Fruit fly (Drosophila melanogaster): ENCODE measurements around the gene tzn.

tzn gene

DNA sequence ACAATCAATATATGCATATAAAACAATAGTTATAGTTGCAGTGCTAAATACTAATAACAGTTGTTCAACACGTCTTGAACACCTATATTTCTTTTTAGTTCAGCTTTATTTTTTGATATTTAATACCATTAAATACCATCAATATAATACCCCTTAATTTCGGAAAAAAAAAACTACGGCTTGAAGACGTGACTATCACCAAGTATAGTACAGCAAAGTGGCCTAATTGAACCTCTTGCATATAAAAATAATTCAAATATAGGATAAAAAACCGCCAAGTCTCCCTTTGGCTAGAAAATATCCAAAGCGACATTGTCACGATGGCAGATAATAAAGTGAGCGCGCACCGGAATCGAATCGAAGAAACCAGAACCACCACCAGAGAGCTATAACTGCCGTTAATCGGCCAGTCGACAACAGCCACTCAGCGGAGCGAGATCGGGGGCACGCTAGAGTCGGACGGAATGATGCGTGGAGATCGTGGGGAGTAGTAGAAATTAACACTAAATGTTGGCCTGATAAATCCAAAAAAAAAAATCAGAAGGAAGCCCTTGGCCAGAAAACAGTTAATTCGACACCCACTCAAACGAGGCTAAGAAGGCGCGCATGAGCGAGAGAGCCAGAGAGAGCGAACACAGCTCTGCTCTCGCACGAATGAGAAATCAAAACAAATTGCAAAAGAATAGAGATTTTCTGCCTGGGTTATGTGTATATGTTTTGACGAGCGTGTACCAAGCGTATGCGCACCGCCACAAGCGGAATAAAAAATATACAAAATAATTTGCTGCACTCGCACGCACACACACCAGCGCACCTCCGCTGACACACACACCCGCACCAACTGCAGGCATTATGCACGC is 13.4 kb upstream of the tzn start (continued):
- peak; percentile 59 for TF ChIP-seq svp (GFP tag)
- TF ChIP-seq achi (GFP tag; optimal IDR thresholded peaks at IDR 0.05): peak; percentile 37
- peak; percentile 28 for TF ChIP-seq Eip75B (GFP tag; optimal IDR thresholded peaks at IDR 0.05)
- TF ChIP-seq salr (GFP tag; optimal IDR thresholded peaks at IDR 0.05): peak in 1 of 2 experiments; percentile 54
- TF ChIP-seq acj6 (GFP tag; optimal IDR thresholded peaks at IDR 0.05): no peak
- peak; percentile 1 for TF ChIP-seq spab (GFP tag; optimal IDR thresholded peaks at IDR 0.05)
- no peak for TF ChIP-seq CG16779 (tag; optimal IDR thresholded peaks at IDR 0.05)
- no peak for TF ChIP-seq CG11294 (GFP tag; IDR thresholded peaks at IDR 0.05)
- peak; percentile 30; the same call in 2 of the 3 replicates for TF ChIP-seq CG8119 (GFP tag; IDR thresholded peaks at IDR 0.05)
- peak; percentile 88 for TF ChIP-seq CG3032 (tag; optimal IDR thresholded peaks at IDR 0.05)
- TF ChIP-seq CG7368 (GFP tag; optimal IDR thresholded peaks at IDR 0.05): no peak
- TF ChIP-seq CG15336 (GFP tag; IDR thresholded peaks at IDR 0.05): peak; percentile 56
- TF ChIP-seq fkh (GFP tag; optimal IDR thresholded peaks at IDR 0.05): peak; percentile 6
- peak; percentile 57 for TF ChIP-seq Eip93F (GFP tag; optimal IDR thresholded peaks at IDR 0.05)
- peak; percentile 41 for TF ChIP-seq Hr39 (GFP tag; optimal IDR thresholded peaks at IDR 0.05)
- no peak for TF ChIP-seq CG10631 (GFP tag; optimal IDR thresholded peaks at IDR 0.05)
- peak; percentile 25 for TF ChIP-seq CG31627 (GFP tag; optimal IDR thresholded peaks at IDR 0.05)
- peak; percentile 38 for TF ChIP-seq net (GFP tag; optimal IDR thresholded peaks at IDR 0.05)
- no peak for TF ChIP-seq fd59A (GFP tag; optimal IDR thresholded peaks at IDR 0.05)
- peak; percentile 15 for TF ChIP-seq cyc (GFP tag; optimal IDR thresholded peaks at IDR 0.05)
- TF ChIP-seq dac (GFP tag; optimal IDR thresholded peaks at IDR 0.05): no peak
- TF ChIP-seq CG6276 (GFP tag; optimal IDR thresholded peaks at IDR 0.05): peak; percentile 36
- TF ChIP-seq Lpt (GFP tag; optimal IDR thresholded peaks at IDR 0.05): peak; percentile 3
- TF ChIP-seq CG6854 (GFP tag; optimal IDR thresholded peaks at IDR 0.05): no peak
- peak; percentile 19 for TF ChIP-seq Ets96B (tag; optimal IDR thresholded peaks at IDR 0.05)
- peak; percentile 30 for TF ChIP-seq CG8632 (GFP tag; optimal IDR thresholded peaks at IDR 0.05)
- peak; percentile 64 for TF ChIP-seq esn (GFP tag; optimal IDR thresholded peaks at IDR 0.05)
- TF ChIP-seq Eip78C (GFP tag): peak; percentile 91
- peak; percentile 69 for TF ChIP-seq Hr4 (GFP tag; optimal IDR thresholded peaks at IDR 0.05)
- no peak for TF ChIP-seq eg (GFP tag; IDR thresholded peaks at IDR 0.05)
- peak; percentile 44 for TF ChIP-seq Blimp-1 (GFP tag; optimal IDR thresholded peaks at IDR 0.05)
- no peak for TF ChIP-seq CG11902 (GFP tag; optimal IDR thresholded peaks at IDR 0.05)
- peak; percentile 68 for TF ChIP-seq CG32006 (GFP tag; optimal IDR thresholded peaks at IDR 0.05)
- TF ChIP-seq Ets21C (GFP tag; optimal IDR thresholded peaks at IDR 0.05): no peak
- peak; percentile 5 for TF ChIP-seq CG11762 (GFP tag; optimal IDR thresholded peaks at IDR 0.05; ENCODE audit: insufficient read depth)
- peak; percentile 43 for TF ChIP-seq Sox14 (GFP tag; optimal IDR thresholded peaks at IDR 0.05)
- peak; percentile 27 for TF ChIP-seq lz (GFP tag; optimal IDR thresholded peaks at IDR 0.05)

DNA sequence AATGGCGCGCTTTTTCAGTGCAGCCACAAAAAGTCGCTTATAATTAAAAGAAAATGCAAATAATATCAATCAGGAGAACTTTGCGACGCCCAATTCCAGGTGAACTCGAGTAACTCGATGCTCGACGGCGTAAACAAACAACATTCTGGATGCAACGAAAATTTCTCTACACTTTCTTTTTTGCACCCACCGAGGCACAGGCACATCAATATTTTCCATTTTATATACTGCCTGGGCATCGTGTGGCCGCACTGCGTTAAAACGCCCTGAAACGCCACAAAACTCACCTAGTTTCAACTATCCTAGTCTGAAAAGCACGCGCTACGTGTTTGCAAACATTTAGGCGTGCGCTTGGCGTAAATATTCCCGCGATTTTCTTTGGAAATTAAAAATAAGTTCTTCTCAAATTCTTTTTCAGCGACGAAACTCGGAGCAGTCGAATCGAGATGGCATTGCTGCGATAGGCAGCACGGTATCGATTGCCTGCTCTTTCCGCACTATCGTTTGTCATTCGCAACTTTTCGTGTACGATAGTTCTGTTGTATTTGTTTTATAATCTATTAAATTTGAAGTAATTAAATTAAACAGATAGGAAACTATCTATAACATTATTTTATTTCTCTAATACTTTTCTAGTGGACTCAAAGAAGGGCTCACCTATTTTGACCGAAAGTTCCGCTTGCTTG is 12.6 kb upstream of the tzn start, which contains the start of gene Pcif1:
TSS of gene Pcif1 (minus strand) at position 456 of the 686 bp plus-strand sequence.
- no peak for TF ChIP-seq Eip93F (GFP tag; optimal IDR thresholded peaks at IDR 0.05)
- TF ChIP-seq Sox102F (GFP tag; optimal IDR thresholded peaks at IDR 0.05): peak; percentile 36
- TF ChIP-seq CG3919 (GFP tag; optimal IDR thresholded peaks at IDR 0.05): no peak
- TF ChIP-seq achi (GFP tag; optimal IDR thresholded peaks at IDR 0.05): peak; percentile 13
- TF ChIP-seq eg (GFP tag; IDR thresholded peaks at IDR 0.05): no peak
- peak; percentile 28 for TF ChIP-seq lz (GFP tag; optimal IDR thresholded peaks at IDR 0.05)
- no peak for TF ChIP-seq OdsH (GFP tag; optimal IDR thresholded peaks at IDR 0.05)
- TF ChIP-seq dac (GFP tag; optimal IDR thresholded peaks at IDR 0.05): no peak
- TF ChIP-seq CG3032 (tag; optimal IDR thresholded peaks at IDR 0.05): no peak
- TF ChIP-seq vri (GFP tag; optimal IDR thresholded peaks at IDR 0.05): no peak
- no peak for TF ChIP-seq svp (GFP tag)
- TF ChIP-seq CG7368 (GFP tag; optimal IDR thresholded peaks at IDR 0.05): no peak
- peak; percentile 14 for TF ChIP-seq Sox14 (GFP tag; optimal IDR thresholded peaks at IDR 0.05)
- TF ChIP-seq spab (GFP tag; optimal IDR thresholded peaks at IDR 0.05): no peak
- TF ChIP-seq fd85E (GFP tag; optimal IDR thresholded peaks at IDR 0.05): no peak
- TF ChIP-seq CG6163 (GFP tag; IDR thresholded peaks at IDR 0.05): no peak
- peak; percentile 40 for TF ChIP-seq Eip78C (GFP tag)
- peak; percentile 67 for TF ChIP-seq fkh (GFP tag; optimal IDR thresholded peaks at IDR 0.05)
- TF ChIP-seq CG34406 (GFP tag; optimal IDR thresholded peaks at IDR 0.05): no peak
- no peak for TF ChIP-seq pdm3 (GFP tag; optimal IDR thresholded peaks at IDR 0.05)
- TF ChIP-seq esn (GFP tag; optimal IDR thresholded peaks at IDR 0.05): peak; percentile 52
- TF ChIP-seq Met (GFP tag; optimal IDR thresholded peaks at IDR 0.05): no peak
- TF ChIP-seq CG1621 (tag; optimal IDR thresholded peaks at IDR 0.05): no peak
- no peak for TF ChIP-seq CG8119 (GFP tag; IDR thresholded peaks at IDR 0.05)
- TF ChIP-seq topi (GFP tag; optimal IDR thresholded peaks at IDR 0.05): peak; percentile 31
